3 fruit fly cellular contexts compared by ENCODE assay signal in the genomic region with DNA sequence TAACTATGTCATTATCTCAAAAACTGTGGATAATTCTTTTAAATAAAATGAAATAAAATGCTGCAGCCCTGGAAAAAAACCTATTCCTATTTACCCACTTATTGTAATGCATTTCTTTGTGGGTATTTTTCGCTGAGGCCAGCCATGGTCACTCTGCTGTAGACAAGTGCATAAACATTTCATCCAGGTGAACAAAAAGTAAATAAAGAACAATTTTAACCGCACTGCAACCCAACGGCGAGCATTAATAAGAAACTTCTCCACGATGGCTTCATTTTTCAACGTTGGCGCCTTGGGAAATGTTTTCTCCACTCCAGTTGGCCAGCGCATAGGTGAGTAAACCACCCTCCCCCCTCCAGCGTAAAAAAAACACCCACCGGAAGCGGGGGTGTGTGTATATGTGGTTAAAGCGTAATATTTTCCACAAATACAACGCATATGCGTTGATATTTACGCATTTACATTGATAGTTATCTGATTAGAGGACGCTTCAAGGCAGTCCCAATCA.
TF ChIP-seq lines count a peak whose summit lies in the region.

Gene CG3529, plus strand, starts transcription at position 134 of the 508 bp plus-strand sequence.

TF ChIP-seq in whole organism, adult, 20 proteins besides CTCF, POLR2A, EP300 and RAD21 (continued from another document):
- TF ChIP-seq CG33017 (tag; optimal IDR thresholded peaks at IDR 0.05; lab: Kevin White, UChicago) (peak; percentile 29), CG7045 (GFP tag; optimal IDR thresholded peaks at IDR 0.05; lab: Kevin White, UChicago) (no peak), Crg-1 (GFP tag; optimal IDR thresholded peaks at IDR 0.05; lab: Kevin White, UChicago) (peak; percentile 34)

TF ChIP-seq in whole organism, embryonic, 481 proteins besides CTCF, POLR2A, EP300 and RAD21 (continued from another document and continues in another):
- TF ChIP-seq gro (GFP tag; optimal IDR thresholded peaks at IDR 0.05; lab: Kevin White, UChicago) = no peak
- peak; percentile 3 for TF ChIP-seq tin (GFP tag; optimal IDR thresholded peaks at IDR 0.05; lab: Kevin White, UChicago)
- TF ChIP-seq Max (GFP tag; optimal IDR thresholded peaks at IDR 0.05; lab: Kevin White, UChicago) = peak; percentile 10
- peak; percentile 29; the same call in 1 of the 2 replicates for TF ChIP-seq CG32767 (GFP tag; IDR thresholded peaks at IDR 0.05; lab: Robert Waterston, UW)
- TF ChIP-seq CG14014 (GFP tag; IDR thresholded peaks at IDR 0.05; lab: Robert Waterston, UW) = no peak
- peak; percentile 53 for TF ChIP-seq caup (GFP tag; optimal IDR thresholded peaks at IDR 0.05; lab: Kevin White, UChicago; ENCODE audit: severe bottlenecking)
- peak; percentile 59 for TF ChIP-seq Meics (GFP tag; optimal IDR thresholded peaks at IDR 0.05; lab: Kevin White, UChicago)
- TF ChIP-seq nau (GFP tag; optimal IDR thresholded peaks at IDR 0.05; lab: Kevin White, UChicago) = peak; percentile 7
- peak; percentile 47 for TF ChIP-seq CG32532 (GFP tag; IDR thresholded peaks at IDR 0.05; lab: Robert Waterston, UW)
- peak; percentile 21 for TF ChIP-seq Lhr (GFP tag; optimal IDR thresholded peaks at IDR 0.05; lab: Kevin White, UChicago)
- no peak for TF ChIP-seq tx (GFP tag; optimal IDR thresholded peaks at IDR 0.05; lab: Kevin White, UChicago)
- no peak for TF ChIP-seq ash1 (GFP tag; optimal IDR thresholded peaks at IDR 0.05; lab: Kevin White, UChicago)
- no peak for TF ChIP-seq CG1024 (GFP tag; IDR thresholded peaks at IDR 0.05; lab: Robert Waterston, UW)
- TF ChIP-seq unpg (GFP tag; optimal IDR thresholded peaks at IDR 0.05; lab: Kevin White, UChicago) = no peak
- TF ChIP-seq cad (GFP tag; optimal IDR thresholded peaks at IDR 0.05; lab: Kevin White, UChicago) = no peak
- peak; percentile 69 for TF ChIP-seq pzg (GFP tag; optimal IDR thresholded peaks at IDR 0.05; lab: Kevin White, UChicago)
- TF ChIP-seq HHEX (GFP tag; optimal IDR thresholded peaks at IDR 0.05; lab: Kevin White, UChicago) = no peak
- TF ChIP-seq eyg (GFP tag; optimal IDR thresholded peaks at IDR 0.05; lab: Kevin White, UChicago) = no peak
- peak; percentile 66 for TF ChIP-seq YL-1 (GFP tag; optimal IDR thresholded peaks at IDR 0.05; lab: Kevin White, UChicago)
- TF ChIP-seq CG30020 (tag; optimal IDR thresholded peaks at IDR 0.05; lab: Kevin White, UChicago) = peak; percentile 31
- no peak for TF ChIP-seq emc (GFP tag; optimal IDR thresholded peaks at IDR 0.05; lab: Kevin White, UChicago)
- TF ChIP-seq CG9932 (GFP tag; IDR thresholded peaks at IDR 0.05; lab: Robert Waterston, UW) = peak; percentile 42; the same call in 1 of the 2 replicates
- peak in 1 of 3 experiments; percentile 54 for TF ChIP-seq Stat92E (GFP tag; optimal IDR thresholded peaks at IDR 0.05; lab: Kevin White, UChicago)
- TF ChIP-seq CG8388 (GFP tag; optimal IDR thresholded peaks at IDR 0.05; lab: Kevin White, UChicago) = no peak
- TF ChIP-seq CG12391 (tag; optimal IDR thresholded peaks at IDR 0.05; lab: Kevin White, UChicago) = peak; percentile 39
- peak; percentile 4 for TF ChIP-seq CG12219 (GFP tag; optimal IDR thresholded peaks at IDR 0.05; lab: Kevin White, UChicago)
- peak; percentile 25 for TF ChIP-seq Camta (GFP tag; optimal IDR thresholded peaks at IDR 0.05; lab: Kevin White, UChicago)
- no peak for TF ChIP-seq CG34376 (GFP tag; optimal IDR thresholded peaks at IDR 0.05; lab: Kevin White, UChicago)
- no peak for TF ChIP-seq CG31365 (tag; optimal IDR thresholded peaks at IDR 0.05; lab: Kevin White, UChicago)
- TF ChIP-seq Six4 (GFP tag; optimal IDR thresholded peaks at IDR 0.05; lab: Kevin White, UChicago) = no peak
- TF ChIP-seq Ada2b (GFP tag; IDR thresholded peaks at IDR 0.05; lab: Robert Waterston, UW) = no peak
- no peak for TF ChIP-seq CG3065 (GFP tag; optimal IDR thresholded peaks at IDR 0.05; lab: Kevin White, UChicago)
- 0 out of 2 replicates have a peak, but pooled peaks have one; percentile 37 for TF ChIP-seq CG32772 (GFP tag; IDR thresholded peaks at IDR 0.05; lab: Robert Waterston, UW)
- no peak for TF ChIP-seq Nf-YB (GFP tag; optimal IDR thresholded peaks at IDR 0.05; lab: Kevin White, UChicago)
- peak; percentile 34 for TF ChIP-seq ATbp (GFP tag; optimal IDR thresholded peaks at IDR 0.05; lab: Kevin White, UChicago)
- TF ChIP-seq bbx (GFP tag; IDR thresholded peaks at IDR 0.05; lab: Robert Waterston, UW; ENCODE audit: partially characterized antibody) = 0 out of 2 replicates have a peak, but pooled peaks have one; percentile 11
- TF ChIP-seq Drgx (GFP tag; IDR thresholded peaks at IDR 0.05; lab: Robert Waterston, UW) = no peak
- TF ChIP-seq CG9817 (tag; optimal IDR thresholded peaks at IDR 0.05; lab: Kevin White, UChicago) = peak; percentile 30
- TF ChIP-seq row (GFP tag; IDR thresholded peaks at IDR 0.05; lab: Robert Waterston, UW) = peak; percentile 75
- TF ChIP-seq CG15011 (GFP tag; optimal IDR thresholded peaks at IDR 0.05; lab: Kevin White, UChicago) = no peak
- peak; percentile 39 for TF ChIP-seq disco-r (GFP tag; optimal IDR thresholded peaks at IDR 0.05; lab: Kevin White, UChicago)
- TF ChIP-seq nerfin-1 (tag; optimal IDR thresholded peaks at IDR 0.05; lab: Kevin White, UChicago) = peak; percentile 87
- TF ChIP-seq tup (GFP tag; optimal IDR thresholded peaks at IDR 0.05; lab: Kevin White, UChicago) = no peak
- TF ChIP-seq sisA (GFP tag; IDR thresholded peaks at IDR 0.05; lab: Robert Waterston, UW) = no peak
- TF ChIP-seq B-H2 (GFP tag; optimal IDR thresholded peaks at IDR 0.05; lab: Kevin White, UChicago) = peak; percentile 64
- TF ChIP-seq CG33213 (GFP tag; optimal IDR thresholded peaks at IDR 0.05; lab: Kevin White, UChicago) = peak; percentile 42
- no peak for TF ChIP-seq Hey (tag; optimal IDR thresholded peaks at IDR 0.05; lab: Kevin White, UChicago)
- TF ChIP-seq CG15696 (tag; optimal IDR thresholded peaks at IDR 0.05; lab: Kevin White, UChicago) = peak; percentile 20
- TF ChIP-seq CG2120 (GFP tag; optimal IDR thresholded peaks at IDR 0.05; lab: Kevin White, UChicago) = peak; percentile 35
- TF ChIP-seq Dp (GFP tag; optimal IDR thresholded peaks at IDR 0.05; lab: Kevin White, UChicago) = peak; percentile 20
- no peak for TF ChIP-seq CG14050 (GFP tag; IDR thresholded peaks at IDR 0.05; lab: Robert Waterston, UW)
- peak; percentile 75 for TF ChIP-seq MESR4 (GFP tag; optimal IDR thresholded peaks at IDR 0.05; lab: Kevin White, UChicago)
- TF ChIP-seq CG4282 (GFP tag; optimal IDR thresholded peaks at IDR 0.05; lab: Kevin White, UChicago) = no peak
- TF ChIP-seq tgo (GFP tag; IDR thresholded peaks at IDR 0.05; lab: Robert Waterston, UW) = no peak
- no peak for TF ChIP-seq CG1792 (GFP tag; optimal IDR thresholded peaks at IDR 0.05; lab: Kevin White, UChicago)
- TF ChIP-seq Deaf1 (tag; optimal IDR thresholded peaks at IDR 0.05; lab: Kevin White, UChicago) = no peak
- TF ChIP-seq dpn (GFP tag; optimal IDR thresholded peaks at IDR 0.05; lab: Kevin White, UChicago) = peak in 1 of 2 experiments; percentile 27
- TF ChIP-seq D (optimal IDR thresholded peaks at IDR 0.05; lab: Kevin White, UChicago) = no peak
- TF ChIP-seq D (GFP tag; optimal IDR thresholded peaks at IDR 0.05; lab: Kevin White, UChicago) = no peak
- TF ChIP-seq sd (tag; optimal IDR thresholded peaks at IDR 0.05; lab: Kevin White, UChicago) = no peak
- peak; percentile 21 for TF ChIP-seq lilli (GFP tag; optimal IDR thresholded peaks at IDR 0.05; lab: Kevin White, UChicago)

TF ChIP-seq in whole organism, prepupa, 60 proteins besides CTCF, POLR2A, EP300 and RAD21 (continued from another document):
- TF ChIP-seq CG6276 (GFP tag; optimal IDR thresholded peaks at IDR 0.05; lab: Kevin White, UChicago) (no peak), CG1621 (tag; optimal IDR thresholded peaks at IDR 0.05; lab: Kevin White, UChicago) (peak; percentile 21), svp (GFP tag; lab: Kevin White, UChicago) (peak; percentile 64), CG10631 (GFP tag; optimal IDR thresholded peaks at IDR 0.05; lab: Kevin White, UChicago) (peak; percentile 25), Eip93F (GFP tag; optimal IDR thresholded peaks at IDR 0.05; lab: Kevin White, UChicago) (no peak), net (GFP tag; optimal IDR thresholded peaks at IDR 0.05; lab: Kevin White, UChicago) (no peak), Lpt (GFP tag; optimal IDR thresholded peaks at IDR 0.05; lab: Kevin White, UChicago) (no peak), CG3032 (tag; optimal IDR thresholded peaks at IDR 0.05; lab: Kevin White, UChicago) (peak; percentile 7), Hr4 (GFP tag; optimal IDR thresholded peaks at IDR 0.05; lab: Kevin White, UChicago) (peak; percentile 13), Sox15 (GFP tag; optimal IDR thresholded peaks at IDR 0.05; lab: Kevin White, UChicago) (no peak), Gug (GFP tag; IDR thresholded peaks at IDR 0.05; lab: Robert Waterston, UW) (no peak), CG8319 (GFP tag; optimal IDR thresholded peaks at IDR 0.05; lab: Kevin White, UChicago) (no peak), CG4318 (GFP tag; optimal IDR thresholded peaks at IDR 0.05; lab: Kevin White, UChicago) (no peak), CG32006 (GFP tag; optimal IDR thresholded peaks at IDR 0.05; lab: Kevin White, UChicago) (no peak), lz (GFP tag; optimal IDR thresholded peaks at IDR 0.05; lab: Kevin White, UChicago) (peak; percentile 26), achi (GFP tag; optimal IDR thresholded peaks at IDR 0.05; lab: Kevin White, UChicago) (no peak), esn (GFP tag; optimal IDR thresholded peaks at IDR 0.05; lab: Kevin White, UChicago) (peak; percentile 29), dac (GFP tag; optimal IDR thresholded peaks at IDR 0.05; lab: Kevin White, UChicago) (no peak), CG7368 (GFP tag; optimal IDR thresholded peaks at IDR 0.05; lab: Kevin White, UChicago) (no peak), dsx (GFP tag; optimal IDR thresholded peaks at IDR 0.05; lab: Kevin White, UChicago; ENCODE audit: poor library complexity, severe bottlenecking) (no peak), acj6 (GFP tag; optimal IDR thresholded peaks at IDR 0.05; lab: Kevin White, UChicago) (no peak), CG11294 (GFP tag; IDR thresholded peaks at IDR 0.05; lab: Robert Waterston, UW) (no peak), ss (GFP tag; optimal IDR thresholded peaks at IDR 0.05; lab: Kevin White, UChicago) (peak in 1 of 2 experiments; percentile 61), CG31627 (GFP tag; optimal IDR thresholded peaks at IDR 0.05; lab: Kevin White, UChicago) (peak; percentile 5), CG6792 (GFP tag; optimal IDR thresholded peaks at IDR 0.05; lab: Kevin White, UChicago) (no peak), Eip78C (GFP tag; lab: Kevin White, UChicago) (peak; percentile 72), CG8632 (GFP tag; optimal IDR thresholded peaks at IDR 0.05; lab: Kevin White, UChicago) (no peak), CG10669 (GFP tag; optimal IDR thresholded peaks at IDR 0.05; lab: Kevin White, UChicago) (no peak), CG34406 (GFP tag; optimal IDR thresholded peaks at IDR 0.05; lab: Kevin White, UChicago) (no peak), eg (GFP tag; IDR thresholded peaks at IDR 0.05; lab: Robert Waterston, UW) (no peak), CG8119 (GFP tag; IDR thresholded peaks at IDR 0.05; lab: Robert Waterston, UW) (no peak), CG6163 (GFP tag; IDR thresholded peaks at IDR 0.05; lab: Robert Waterston, UW) (0 out of 3 replicates have a peak, but pooled peaks have one; percentile 38), vri (GFP tag; optimal IDR thresholded peaks at IDR 0.05; lab: Kevin White, UChicago) (no peak), spab (GFP tag; optimal IDR thresholded peaks at IDR 0.05; lab: Kevin White, UChicago) (no peak), topi (GFP tag; optimal IDR thresholded peaks at IDR 0.05; lab: Kevin White, UChicago) (no peak), fd85E (GFP tag; optimal IDR thresholded peaks at IDR 0.05; lab: Kevin White, UChicago) (no peak), CG6854 (GFP tag; optimal IDR thresholded peaks at IDR 0.05; lab: Kevin White, UChicago) (peak; percentile 56), CG3919 (GFP tag; optimal IDR thresholded peaks at IDR 0.05; lab: Kevin White, UChicago) (no peak), pdm3 (GFP tag; optimal IDR thresholded peaks at IDR 0.05; lab: Kevin White, UChicago) (peak; percentile 4), CG16779 (tag; optimal IDR thresholded peaks at IDR 0.05; lab: Kevin White, UChicago) (peak; percentile 8), Sox14 (GFP tag; optimal IDR thresholded peaks at IDR 0.05; lab: Kevin White, UChicago) (peak; percentile 25), OdsH (GFP tag; optimal IDR thresholded peaks at IDR 0.05; lab: Kevin White, UChicago) (peak; percentile 8)
